Worm (Caenorhabditis elegans): Measurements from ENCODE around the gene slc-28.2.

Gene slc-28.2

ce11 chrV:3428697-3429096, 31.3 kb upstream of the slc-28.2 start, which contains the start of gene srab-20:
Gene srab-20, plus strand, starts transcription at chrV:3428997.
- TF ChIP-seq elt-1 (tag; optimal IDR thresholded peaks at IDR 0.05; ENCODE audit: borderline replicate concordance, insufficient read depth): no peak
- TF ChIP-seq lin-13 (tag; optimal IDR thresholded peaks at IDR 0.05): no peak
- TF ChIP-seq mab-5 (tag; optimal IDR thresholded peaks at IDR 0.05): no peak
- TF ChIP-seq sptf-1 (tag; optimal IDR thresholded peaks at IDR 0.05): no peak
- TF ChIP-seq ceh-43 (GFP tag; optimal IDR thresholded peaks at IDR 0.05): no peak
- TF ChIP-seq hlh-1 (tag; optimal IDR thresholded peaks at IDR 0.05): no peak
- TF ChIP-seq sem-2 (GFP tag; optimal IDR thresholded peaks at IDR 0.05): no peak
- TF ChIP-seq nhr-237 (tag; optimal IDR thresholded peaks at IDR 0.05): no peak
- no peak for TF ChIP-seq drap-1 (GFP tag; optimal IDR thresholded peaks at IDR 0.05)
- no peak for TF ChIP-seq bed-3 (GFP tag; optimal IDR thresholded peaks at IDR 0.05)
- no peak for TF ChIP-seq ceh-39 (tag; optimal IDR thresholded peaks at IDR 0.05)
- TF ChIP-seq unc-39 (tag; optimal IDR thresholded peaks at IDR 0.05): no peak
- no peak for TF ChIP-seq blmp-1 (tag; optimal IDR thresholded peaks at IDR 0.05)
- no peak for TF ChIP-seq flh-1 (GFP tag; optimal IDR thresholded peaks at IDR 0.05)
- no peak for TF ChIP-seq ceh-83 (GFP tag; optimal IDR thresholded peaks at IDR 0.05)
- TF ChIP-seq cnd-1 (tag; optimal IDR thresholded peaks at IDR 0.05): no peak

ce11 chrV:3431535-3431990, 28.5 kb upstream of the slc-28.2 start, which contains the start of the genes T20D4.19 and srj-9:
Gene T20D4.19, minus strand, starts transcription at chrV:3431635.
Gene srj-9, plus strand, starts transcription at chrV:3431940.
- TF ChIP-seq nhr-2 (tag; optimal IDR thresholded peaks at IDR 0.05) (peak; percentile 31), nhr-28 (tag; optimal IDR thresholded peaks at IDR 0.05) (no peak), ztf-11 (tag; optimal IDR thresholded peaks at IDR 0.05) (no peak)

DNA sequence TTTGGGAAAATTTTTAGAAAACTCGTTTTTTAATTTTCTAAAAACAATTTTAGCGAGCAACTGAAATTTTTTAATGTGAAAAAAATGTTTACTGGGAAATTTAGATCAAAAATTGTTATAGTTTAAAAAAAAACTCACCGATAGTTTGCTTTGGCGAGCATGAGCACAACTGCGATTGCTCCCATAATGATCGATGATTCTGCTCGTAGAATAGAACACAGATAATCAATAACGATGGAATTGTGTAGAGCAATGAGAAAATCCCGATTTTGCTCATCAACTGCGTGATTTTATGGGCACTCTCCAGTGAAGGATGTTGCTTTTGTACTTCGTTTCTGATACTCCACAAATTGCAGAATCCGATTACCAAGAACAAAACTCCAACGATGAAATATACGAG, 17.4 kb upstream of the slc-28.2 start:
- no peak for TF ChIP-seq flh-1 (GFP tag; optimal IDR thresholded peaks at IDR 0.05)
- TF ChIP-seq nhr-76 (tag; optimal IDR thresholded peaks at IDR 0.05): no peak
- no peak for TF ChIP-seq nhr-12 (tag; optimal IDR thresholded peaks at IDR 0.05)
- no peak for TF ChIP-seq sem-2 (GFP tag; optimal IDR thresholded peaks at IDR 0.05)
- TF ChIP-seq ceh-83 (GFP tag; optimal IDR thresholded peaks at IDR 0.05): no peak
- TF ChIP-seq mab-5 (tag; optimal IDR thresholded peaks at IDR 0.05): no peak
- no peak for TF ChIP-seq lin-32 (GFP tag; optimal IDR thresholded peaks at IDR 0.05)
- TF ChIP-seq drap-1 (GFP tag; optimal IDR thresholded peaks at IDR 0.05): no peak
- TF ChIP-seq sptf-1 (tag; optimal IDR thresholded peaks at IDR 0.05): no peak
- no peak for TF ChIP-seq lin-13 (tag; optimal IDR thresholded peaks at IDR 0.05)
- no peak for TF ChIP-seq nhr-28 (tag; optimal IDR thresholded peaks at IDR 0.05)
- no peak for TF ChIP-seq elt-3 (tag; optimal IDR thresholded peaks at IDR 0.05)
- no peak for TF ChIP-seq snpc-4 (tag; optimal IDR thresholded peaks at IDR 0.05)
- TF ChIP-seq tbx-8 (GFP tag; optimal IDR thresholded peaks at IDR 0.05): no peak
- no peak for TF ChIP-seq zip-8 (tag; optimal IDR thresholded peaks at IDR 0.05)
- TF ChIP-seq mep-1 (tag; optimal IDR thresholded peaks at IDR 0.05): no peak
- no peak for TF ChIP-seq ceh-43 (GFP tag; optimal IDR thresholded peaks at IDR 0.05)

DNA sequence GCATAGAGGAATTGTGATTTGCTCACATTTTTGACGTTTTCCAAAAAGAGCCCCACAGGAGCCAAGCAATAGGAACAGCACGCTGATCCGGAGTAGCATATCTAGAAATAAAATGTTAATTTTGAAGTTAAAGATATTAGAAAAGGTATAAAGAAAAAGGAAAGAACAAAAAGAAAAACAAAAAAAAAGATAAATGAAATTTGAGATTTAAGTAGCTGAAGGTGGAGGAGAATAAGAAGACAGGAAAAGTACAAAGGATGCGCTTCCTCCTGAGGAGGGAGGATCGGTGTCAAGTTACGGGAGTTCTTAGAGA, 15.3 kb upstream of the slc-28.2 start, which contains the start of gene cfz-2:
TSS of gene cfz-2 (minus strand) at position 101 of the 313 bp plus-strand sequence.
- TF ChIP-seq drap-1 (GFP tag; optimal IDR thresholded peaks at IDR 0.05): no peak
- TF ChIP-seq nhr-237 (tag; optimal IDR thresholded peaks at IDR 0.05): no peak
- TF ChIP-seq bed-3 (GFP tag; optimal IDR thresholded peaks at IDR 0.05): no peak
- TF ChIP-seq ces-1 (GFP tag; optimal IDR thresholded peaks at IDR 0.05): no peak
- TF ChIP-seq blmp-1 (tag; optimal IDR thresholded peaks at IDR 0.05): no peak
- TF ChIP-seq unc-39 (tag; optimal IDR thresholded peaks at IDR 0.05): no peak
- TF ChIP-seq cnd-1 (tag; optimal IDR thresholded peaks at IDR 0.05): no peak

ce11 chrV:3445090-3445832, 14.8 kb upstream of the slc-28.2 start:
- peak; percentile 25 for TF ChIP-seq M03D4.4 (tag; optimal IDR thresholded peaks at IDR 0.05)
- peak; percentile 22 for TF ChIP-seq mls-2 (tag; optimal IDR thresholded peaks at IDR 0.05)
- no peak for TF ChIP-seq mab-5 (tag; optimal IDR thresholded peaks at IDR 0.05)

DNA sequence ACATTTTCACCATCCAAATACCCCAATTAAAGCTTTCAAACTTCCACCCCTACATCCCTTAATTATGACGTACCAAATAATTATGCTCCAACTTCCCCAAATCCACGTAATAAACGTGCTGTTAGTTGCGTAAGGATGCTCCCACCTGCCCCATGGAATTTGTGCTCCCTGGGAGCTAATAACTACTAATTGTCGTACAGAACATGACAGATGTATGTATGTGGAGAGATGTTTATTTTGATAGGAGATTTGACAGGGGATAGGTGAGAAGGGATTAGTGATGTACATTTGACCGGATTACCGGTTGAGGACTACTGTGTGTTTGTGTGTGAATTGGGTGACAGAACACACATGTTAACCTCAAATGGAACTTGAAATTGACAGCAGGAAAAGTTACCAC, 10.2 kb upstream of the slc-28.2 start:
- TF ChIP-seq sptf-1 (tag; optimal IDR thresholded peaks at IDR 0.05) (peak; percentile 58), cnd-1 (tag; optimal IDR thresholded peaks at IDR 0.05) (peak; percentile 65), nhr-237 (tag; optimal IDR thresholded peaks at IDR 0.05) (no peak), unc-39 (tag; optimal IDR thresholded peaks at IDR 0.05) (no peak), mab-5 (tag; optimal IDR thresholded peaks at IDR 0.05) (no peak), zip-8 (tag; optimal IDR thresholded peaks at IDR 0.05) (peak; percentile 62), ceh-43 (GFP tag; optimal IDR thresholded peaks at IDR 0.05) (peak; percentile 43), elt-3 (tag; optimal IDR thresholded peaks at IDR 0.05) (no peak), tbx-8 (GFP tag; optimal IDR thresholded peaks at IDR 0.05) (no peak), M03D4.4 (tag; optimal IDR thresholded peaks at IDR 0.05) (no peak), elt-1 (tag; optimal IDR thresholded peaks at IDR 0.05; ENCODE audit: borderline replicate concordance, insufficient read depth) (no peak), sem-2 (GFP tag; optimal IDR thresholded peaks at IDR 0.05) (no peak), nhr-28 (tag; optimal IDR thresholded peaks at IDR 0.05) (no peak), lin-32 (GFP tag; optimal IDR thresholded peaks at IDR 0.05) (no peak), unc-62 (GFP tag; optimal IDR thresholded peaks at IDR 0.05) (no peak), nhr-12 (tag; optimal IDR thresholded peaks at IDR 0.05) (no peak), mls-2 (tag; optimal IDR thresholded peaks at IDR 0.05) (no peak), flh-1 (GFP tag; optimal IDR thresholded peaks at IDR 0.05) (no peak), nhr-2 (tag; optimal IDR thresholded peaks at IDR 0.05) (peak; percentile 92), unc-120 (tag; optimal IDR thresholded peaks at IDR 0.05; ENCODE audit: poor library complexity, severe bottlenecking) (no peak), nhr-76 (tag; optimal IDR thresholded peaks at IDR 0.05) (no peak), blmp-1 (tag; optimal IDR thresholded peaks at IDR 0.05) (no peak), bed-3 (GFP tag; optimal IDR thresholded peaks at IDR 0.05) (no peak), pha-4 (tag; optimal IDR thresholded peaks at IDR 0.05) (no peak), ztf-11 (tag; optimal IDR thresholded peaks at IDR 0.05) (no peak), ceh-83 (GFP tag; optimal IDR thresholded peaks at IDR 0.05) (no peak)

Data from whole organism, mixed stage, embryonic.